Worm (Caenorhabditis elegans) whole organism, L2 larva: ENCODE data around the gene fan-1.

Experiments used
- ceh-82 ChIP-seq: fragments of 150-350 bp; optimal IDR thresholded peaks from 2 replicates; lab custom pipeline; 2014; ENCODE audit warnings: missing biosample characterization, missing genetic modification characterization
- nhr-10 ChIP-seq: sonication (generic microtip); optimal IDR thresholded peaks from 2 replicates; lab custom pipeline; 2017; ENCODE audit warnings: missing biosample characterization, missing genetic modification characterization
- nhr-12 ChIP-seq: fragments of 150-350 bp; optimal IDR thresholded peaks from 2 replicates; lab custom pipeline; 2014; ENCODE audit warnings: missing biosample characterization, missing genetic modification characterization
- nhr-77 ChIP-seq: fragments of 150-350 bp; optimal IDR thresholded peaks from 2 replicates; lab custom pipeline; 2014; ENCODE audit warnings: missing biosample characterization, missing genetic modification characterization
- skn-1 ChIP-seq: sonication (generic microtip); optimal IDR thresholded peaks from 2 replicates; lab custom pipeline; 2017; ENCODE audit warnings: missing biosample characterization, missing genetic modification characterization
- unc-62 ChIP-seq: fragments of 150-350 bp; optimal IDR thresholded peaks from 2 replicates; lab custom pipeline; 2014; ENCODE audit warnings: missing biosample characterization, missing genetic modification reagents, missing genetic modification characterization
- ztf-11 ChIP-seq: sonication (generic microtip); optimal IDR thresholded peaks from 2 replicates; lab custom pipeline; 2017; ENCODE audit warnings: missing biosample characterization, missing genetic modification characterization

DNA sequence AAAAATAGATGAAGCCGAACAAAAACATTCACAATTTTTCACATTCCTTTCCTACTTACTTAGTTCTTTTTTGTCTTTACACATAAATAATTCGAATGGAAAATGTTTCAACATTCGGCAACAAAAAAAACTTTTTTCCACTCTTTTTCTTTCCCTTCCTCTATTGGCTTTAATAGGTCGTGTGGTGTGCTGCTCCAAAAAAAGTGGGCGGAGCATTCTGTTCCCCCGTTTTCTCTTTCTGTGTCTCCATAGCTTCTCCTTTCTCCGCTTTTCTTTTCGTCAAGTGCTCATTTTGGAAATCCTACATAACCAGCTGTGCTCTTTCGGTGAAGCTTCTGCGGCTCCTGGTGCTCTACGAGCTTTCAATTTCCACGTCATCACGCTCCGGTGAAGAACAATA, 7.1 kb upstream of the fan-1 start, which contains the start of gene C01G5.25:
- no peak for TF ChIP-seq skn-1 (tag; lab: Kevin White, UChicago)
- no peak for TF ChIP-seq unc-62 (GFP tag; lab: Kevin White, UChicago)
- TF ChIP-seq nhr-10 (tag; lab: Kevin White, UChicago), result no peak
- TF ChIP-seq ztf-11 (tag; lab: Kevin White, UChicago), result no peak
- TF ChIP-seq nhr-77 (tag; lab: Kevin White, UChicago), result no peak
- TF ChIP-seq ceh-82, result no peak
- TF ChIP-seq nhr-12 (tag; lab: Kevin White, UChicago), result no peak
